Worm (Caenorhabditis elegans) whole organism, early embryonic: ENCODE results near the gene F47C12.6.

ENCODE experiments used
- B0310.2 ChIP-seq: sonication (generic microtip); optimal IDR thresholded peaks from 2 replicates; lab custom pipeline; 2016; ENCODE audit warnings: mild to moderate bottlenecking, missing genetic modification characterization, missing compliant biosample characterization
- ama-1 ChIP-seq: fragments of 150-350 bp; optimal IDR thresholded peaks from 2 replicates; lab custom pipeline; 2014
- ets-7 ChIP-seq: sonication (generic microtip); optimal IDR thresholded peaks from 2 replicates; lab custom pipeline; 2016; ENCODE audit warnings: missing genotype, missing genetic modification characterization, missing compliant biosample characterization
- flt-1 ChIP-seq: fragments of 200-800 bp; sonication (Bioruptor generic); IDR thresholded peaks from 2 replicates; pipeline ENCODE4 v1.3.6; 2022; ENCODE audit warnings: missing genetic modification characterization, missing compliant biosample characterization
- hmg-4 ChIP-seq: fragments of 200-800 bp; sonication (Bioruptor generic); optimal IDR thresholded peaks from 2 replicates; lab custom pipeline; 2018; ENCODE audit warnings: mild to moderate bottlenecking, missing genetic modification characterization, missing compliant biosample characterization
- pes-1 ChIP-seq: fragments of 200-800 bp; sonication (Bioruptor generic); IDR thresholded peaks from 2 replicates; pipeline ENCODE4 v1.3.6; 2022; ENCODE audit warnings: missing genetic modification reagents, missing genetic modification characterization, missing compliant biosample characterization
- tbx-11 ChIP-seq: fragments of 200-800 bp; sonication (Bioruptor generic); IDR thresholded peaks from 2 replicates; pipeline ENCODE4 v1.3.6; 2022; ENCODE audit warnings: missing genetic modification characterization, missing compliant biosample characterization
- tbx-37 ChIP-seq: fragments of 200-800 bp; sonication (Bioruptor generic); conservative IDR thresholded peaks from 2 replicates; pipeline ENCODE4 v1.3.6; 2022; ENCODE audit warnings: missing genetic modification reagents, missing genetic modification characterization, missing compliant biosample characterization

DNA sequence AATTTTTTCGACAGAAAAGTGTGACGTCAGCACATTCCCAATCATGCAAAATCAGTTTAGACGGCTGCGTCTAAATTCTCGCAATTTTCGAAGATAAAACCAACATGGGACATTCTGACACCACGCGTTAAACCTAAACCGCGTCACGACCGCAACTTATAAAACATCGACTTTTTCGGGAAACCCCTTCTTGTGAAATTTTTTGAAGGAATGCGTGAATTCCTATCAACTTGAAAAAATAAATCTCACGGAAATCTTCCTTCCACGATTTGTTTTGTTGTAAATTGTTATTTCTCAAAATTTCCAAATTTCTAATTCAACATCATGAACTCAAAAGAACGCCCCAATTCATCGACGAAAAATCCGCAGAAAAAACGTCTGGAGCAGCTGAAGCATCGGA, 46.8 kb upstream of the F47C12.6 start, which contains the start of gene F35F11.2:
- TF ChIP-seq tbx-11 (no peak), B0310.2 (no peak), flt-1 (GFP tag; lab: Robert Waterston, UW) (no peak), hmg-4 (GFP tag; lab: Kevin White, UChicago) (no peak), ama-1 (lab: Kevin White, UChicago) (no peak), tbx-37 (GFP tag; lab: Robert Waterston, UW) (no peak), pes-1 (GFP tag; lab: Robert Waterston, UW) (no peak), ets-7 (tag; lab: Kevin White, UChicago) (no peak)
